Fruit fly (Drosophila melanogaster) whole organism, embryonic: Measurements from ENCODE around the gene awd.

Experiments used
- Atf6 ChIP-seq: fragments of 200-800 bp; sonication (Bioruptor generic); IDR thresholded peaks from 2 replicates; pipeline ENCODE4 v1.3.6; 2022; ENCODE audit warnings: missing biosample characterization, missing genetic modification characterization
- Blimp-1 ChIP-seq: fragments of 200-800 bp; sonication (Bioruptor generic); optimal IDR thresholded peaks from 3 replicates; lab custom pipeline; 2018; ENCODE audit warnings: missing biosample characterization, missing genetic modification characterization, mild to moderate bottlenecking, moderate library complexity, missing genetic modification reagents
- CG10267 ChIP-seq: fragments of 200-800 bp; sonication (Bioruptor generic); optimal IDR thresholded peaks from 2 replicates; lab custom pipeline; 2018; ENCODE audit warnings: missing biosample characterization, mild to moderate bottlenecking, missing genetic modification characterization, moderate library complexity
- CG10543 ChIP-seq: fragments of 200-800 bp; sonication (Bioruptor generic); optimal IDR thresholded peaks from 3 replicates; lab custom pipeline; 2017; ENCODE audit warnings: missing biosample characterization, mild to moderate bottlenecking, missing genetic modification characterization, moderate library complexity
- CG11085 ChIP-seq: fragments of 200-800 bp; sonication (Bioruptor generic); IDR thresholded peaks from 2 replicates; pipeline ENCODE4 v1.3.6; 2022; ENCODE audit warnings: missing biosample characterization, missing genetic modification characterization
- CG12071 ChIP-seq: fragments of 200-800 bp; sonication (Bioruptor generic); optimal IDR thresholded peaks from 3 replicates; lab custom pipeline; 2018; ENCODE audit warnings: missing biosample characterization, mild to moderate bottlenecking, missing genetic modification characterization
- CG1233 ChIP-seq: fragments of 200-800 bp; sonication (Bioruptor generic); optimal IDR thresholded peaks from 4 replicates; lab custom pipeline; 2018; ENCODE audit warnings: missing biosample characterization, mild to moderate bottlenecking, missing genetic modification characterization
- CG15514 ChIP-seq: fragments of 200-800 bp; sonication (Bioruptor generic); optimal IDR thresholded peaks from 3 replicates; lab custom pipeline; 2017; ENCODE audit warnings: missing biosample characterization, missing genetic modification characterization, mild to moderate bottlenecking, moderate library complexity, missing genetic modification reagents
- CG1602 ChIP-seq: fragments of 200-800 bp; sonication (Bioruptor generic); optimal IDR thresholded peaks from 3 replicates; lab custom pipeline; 2016; ENCODE audit warnings: missing biosample characterization, missing genetic modification characterization
- CG16813 ChIP-seq: fragments of 200-800 bp; sonication (Bioruptor generic); IDR thresholded peaks from 3 replicates; pipeline ENCODE4 v1.3.6; 2022; ENCODE audit warnings: missing biosample characterization, missing genetic modification characterization; ENCODE audit not compliant: partially characterized antibody
- CG17829 ChIP-seq: fragments of 200-800 bp; optimal IDR thresholded peaks from 2 replicates; lab custom pipeline; 2019; ENCODE audit warnings: missing biosample characterization, mild to moderate bottlenecking, missing genetic modification characterization, moderate library complexity
- CG30020 ChIP-seq: fragments of 200-800 bp; optimal IDR thresholded peaks from 2 replicates; lab custom pipeline; 2019; ENCODE audit warnings: missing biosample characterization, mild to moderate bottlenecking, missing genetic modification characterization, moderate library complexity
- CG4328 ChIP-seq: fragments of 200-800 bp; sonication (Bioruptor generic); optimal IDR thresholded peaks from 3 replicates; lab custom pipeline; 2017; ENCODE audit warnings: missing biosample characterization, missing genetic modification reagents, missing genetic modification characterization
- CG4820 ChIP-seq: fragments of 200-800 bp; sonication (Bioruptor generic); optimal IDR thresholded peaks from 3 replicates; lab custom pipeline; 2016; ENCODE audit warnings: missing biosample characterization, missing genetic modification characterization
- CG7786 ChIP-seq: fragments of 200-800 bp; sonication (Bioruptor generic); optimal IDR thresholded peaks from 2 replicates; lab custom pipeline; 2016; ENCODE audit warnings: missing biosample characterization, missing genetic modification characterization
- CG7839 ChIP-seq: fragments of 200-800 bp; sonication (Bioruptor generic); optimal IDR thresholded peaks from 3 replicates; lab custom pipeline; 2018; ENCODE audit warnings: missing biosample characterization, mild to moderate bottlenecking, missing genetic modification characterization, moderate library complexity
- Dad ChIP-seq: fragments of 200-800 bp; sonication (Bioruptor generic); optimal IDR thresholded peaks from 3 replicates; lab custom pipeline; 2016; ENCODE audit warnings: missing biosample characterization, missing genetic modification characterization
- Dref ChIP-seq: fragments of 200-800 bp; sonication (Bioruptor generic); IDR thresholded peaks from 2 replicates; pipeline ENCODE4 v1.3.6; 2022; ENCODE audit warnings: missing biosample characterization, missing genetic modification characterization
- Elba2 ChIP-seq: fragments of 200-800 bp; sonication (Bioruptor generic); optimal IDR thresholded peaks from 3 replicates; lab custom pipeline; 2016; ENCODE audit warnings: missing biosample characterization, missing genetic modification characterization
- Fer3 ChIP-seq: fragments of 200-800 bp; sonication (Bioruptor generic); optimal IDR thresholded peaks from 2 replicates; lab custom pipeline; 2018; ENCODE audit warnings: missing biosample characterization, mild to moderate bottlenecking, missing genetic modification characterization, moderate library complexity
- HLH3B ChIP-seq: fragments of 200-800 bp; sonication (Bioruptor generic); IDR thresholded peaks from 2 replicates; pipeline ENCODE4 v1.3.6; 2022; ENCODE audit warnings: missing biosample characterization, missing genetic modification characterization
- MBD-R2 ChIP-seq: fragments of 200-800 bp; sonication (Bioruptor generic); IDR thresholded peaks from 2 replicates; pipeline ENCODE4 v1.3.6; 2022; ENCODE audit warnings: missing biosample characterization, missing genetic modification characterization
- Meics ChIP-seq: fragments of 200-800 bp; sonication (Bioruptor generic); optimal IDR thresholded peaks from 2 replicates; lab custom pipeline; 2017; ENCODE audit warnings: missing biosample characterization, mild to moderate bottlenecking, missing genetic modification characterization
- NC2α ChIP-seq: fragments of 200-800 bp; sonication (Bioruptor generic); optimal IDR thresholded peaks from 2 replicates; lab custom pipeline; 2016; ENCODE audit warnings: missing biosample characterization, missing genetic modification characterization
- Oaz ChIP-seq: fragments of 200-800 bp; sonication (Bioruptor generic); IDR thresholded peaks from 2 replicates; pipeline ENCODE4 v1.3.6; 2022; ENCODE audit warnings: missing biosample characterization, missing genetic modification characterization
- Ssrp ChIP-seq: fragments of 200-800 bp; sonication (Bioruptor generic); optimal IDR thresholded peaks from 2 replicates; lab custom pipeline; 2018; ENCODE audit warnings: missing biosample characterization, mild to moderate bottlenecking, missing genetic modification characterization, moderate library complexity
- Taf1 ChIP-seq: fragments of 200-800 bp; sonication (Bioruptor generic); IDR thresholded peaks from 2 replicates; pipeline ENCODE4 v1.3.6; 2022; ENCODE audit warnings: missing biosample characterization, missing genetic modification characterization
- YL-1 ChIP-seq: fragments of 200-800 bp; sonication (Bioruptor generic); optimal IDR thresholded peaks from 3 replicates; lab custom pipeline; 2017; ENCODE audit warnings: missing biosample characterization, mild to moderate bottlenecking, missing genetic modification characterization
- ab ChIP-seq: fragments of 200-800 bp; sonication (Bioruptor generic); optimal IDR thresholded peaks from 2 replicates; lab custom pipeline; 2016; ENCODE audit warnings: missing biosample characterization, missing genetic modification characterization
- bbx ChIP-seq: fragments of 200-800 bp; sonication (Bioruptor generic); IDR thresholded peaks from 2 replicates; pipeline ENCODE4 v1.3.6; 2022; ENCODE audit warnings: missing biosample characterization, missing genetic modification characterization; ENCODE audit not compliant: partially characterized antibody
- caup ChIP-seq: fragments of 200-800 bp; sonication (Bioruptor generic); optimal IDR thresholded peaks from 3 replicates; lab custom pipeline; 2017; ENCODE audit warnings: missing biosample characterization, mild to moderate bottlenecking, missing genetic modification characterization, moderate library complexity; ENCODE audit not compliant: severe bottlenecking
- eyg ChIP-seq: fragments of 200-800 bp; sonication (Bioruptor generic); optimal IDR thresholded peaks from 3 replicates; lab custom pipeline; 2016; ENCODE audit warnings: missing biosample characterization, missing genetic modification characterization
- gsb ChIP-seq: fragments of 200-800 bp; sonication (Bioruptor generic); IDR thresholded peaks from 2 replicates; pipeline ENCODE4 v1.3.6; 2022; ENCODE audit warnings: missing biosample characterization, missing genetic modification characterization
- kni ChIP-seq: fragments of 200-800 bp; sonication (Bioruptor generic); optimal IDR thresholded peaks from 3 replicates; lab custom pipeline; 2017; ENCODE audit warnings: mild to moderate bottlenecking, missing biosample characterization, missing genetic modification reagents, missing genetic modification characterization
- lov ChIP-seq, 2 experiments: fragments of 200-800 bp in 1 of 2; fragments of >200 bp in 1 of 2; sonication (Bioruptor generic) in 1 of 2; IDR thresholded peaks in 1 of 2; optimal IDR thresholded peaks in 1 of 2; 2 replicates in 1 of 2; 3 replicates in 1 of 2; pipeline versions ENCODE4 v1.3.6 to Lab custom; 2017 to 2022; ENCODE audit warnings: missing biosample characterization in 1 of 2, missing genetic modification characterization in 1 of 2
- mam ChIP-seq: fragments of 200-800 bp; sonication (Bioruptor generic); optimal IDR thresholded peaks from 3 replicates; lab custom pipeline; 2016; ENCODE audit warnings: missing biosample characterization, missing genetic modification characterization
- p53 ChIP-seq: fragments of 200-800 bp; sonication (Bioruptor generic); optimal IDR thresholded peaks from 2 replicates; lab custom pipeline; 2016; ENCODE audit warnings: missing biosample characterization, missing genetic modification characterization
- pfk ChIP-seq: fragments of 200-800 bp; sonication (Bioruptor generic); optimal IDR thresholded peaks from 2 replicates; lab custom pipeline; 2018; ENCODE audit warnings: missing biosample characterization, mild to moderate bottlenecking, missing genetic modification characterization, moderate library complexity
- pita ChIP-seq: fragments of 200-800 bp; sonication (Bioruptor generic); optimal IDR thresholded peaks from 2 replicates; lab custom pipeline; 2017; ENCODE audit warnings: missing biosample characterization, mild to moderate bottlenecking, missing genetic modification characterization
- rib ChIP-seq: fragments of 200-800 bp; sonication (Bioruptor generic); IDR thresholded peaks from 2 replicates; pipeline ENCODE4 v1.3.6; 2022; ENCODE audit warnings: missing biosample characterization, missing genetic modification characterization
- salm ChIP-seq: fragments of 200-800 bp; sonication (Bioruptor generic); optimal IDR thresholded peaks from 2 replicates; lab custom pipeline; 2018; ENCODE audit warnings: missing biosample characterization, mild to moderate bottlenecking, missing genetic modification characterization
- sc ChIP-seq, 3 experiments: fragments of >200 bp in 2 of 3; fragments of 200-800 bp in 1 of 3; sonication (Bioruptor generic) in 1 of 3; optimal IDR thresholded peaks; 2 replicates in 2 of 3; 3 replicates in 1 of 3; lab custom pipeline; 2017; ENCODE audit warnings: mild to moderate bottlenecking in 1 of 3, missing biosample characterization in 1 of 3, missing genetic modification characterization in 1 of 3, missing genetic modification reagents in 1 of 3
- sima ChIP-seq: fragments of 200-800 bp; sonication (Bioruptor generic); optimal IDR thresholded peaks from 2 replicates; lab custom pipeline; 2016; ENCODE audit warnings: missing biosample characterization, missing genetic modification characterization
- so ChIP-seq: fragments of 200-800 bp; sonication (Bioruptor generic); IDR thresholded peaks from 3 replicates; pipeline ENCODE4 v1.3.6; 2022; ENCODE audit warnings: missing biosample characterization, missing genetic modification characterization
- sqz ChIP-seq: fragments of 200-800 bp; sonication (Bioruptor generic); optimal IDR thresholded peaks from 3 replicates; lab custom pipeline; 2018; ENCODE audit warnings: missing biosample characterization, mild to moderate bottlenecking, missing genetic modification characterization
- ssp ChIP-seq: fragments of 200-800 bp; sonication (Bioruptor generic); IDR thresholded peaks from 2 replicates; pipeline ENCODE4 v1.3.6; 2022; ENCODE audit warnings: missing biosample characterization, missing genetic modification characterization
- tio ChIP-seq: fragments of 200-800 bp; sonication (Bioruptor generic); optimal IDR thresholded peaks from 2 replicates; lab custom pipeline; 2017; ENCODE audit warnings: missing biosample characterization, missing genetic modification characterization, inconsistent platforms
- ttk ChIP-seq: fragments of 200-800 bp; sonication (Bioruptor generic); IDR thresholded peaks from 2 replicates; pipeline ENCODE4 v2.1.2; 2022; ENCODE audit warnings: missing biosample characterization, missing genetic modification characterization
- wek ChIP-seq: fragments of 200-800 bp; sonication (Bioruptor generic); optimal IDR thresholded peaks from 3 replicates; lab custom pipeline; 2018; ENCODE audit warnings: missing biosample characterization, mild to moderate bottlenecking, missing genetic modification characterization, moderate library complexity

awd gene

dm6 chr3R:31706142-31706894 is 39.6 kb downstream of the awd start (continued):
- TF ChIP-seq ab (GFP tag; lab: Kevin White, UChicago) (no peak), salm (tag; lab: Kevin White, UChicago) (no peak), pita (GFP tag; lab: Kevin White, UChicago) (no peak), CG4328 (no peak), CG7786 (GFP tag; lab: Kevin White, UChicago) (no peak), pfk (GFP tag; lab: Kevin White, UChicago) (peak; percentile 3), HLH3B (GFP tag; lab: Robert Waterston, UW) (no peak), rib (no peak), kni (GFP tag; lab: Kevin White, UChicago) (no peak), so (GFP tag; lab: Robert Waterston, UW) (no peak), NC2α (GFP tag; lab: Kevin White, UChicago) (no peak), CG30020 (tag; lab: Kevin White, UChicago) (no peak), CG1233 (no peak), wek (GFP tag; lab: Kevin White, UChicago) (no peak), CG15514 (no peak), Dref (no peak), CG4820 (GFP tag; lab: Kevin White, UChicago) (peak; percentile 24), ssp (GFP tag; lab: Robert Waterston, UW) (no peak), lov (optimal IDR thresholded peaks at IDR 0.05; lab: Kevin White, UChicago) (no peak), lov (GFP tag; IDR thresholded peaks at IDR 0.05; lab: Robert Waterston, UW) (peak; percentile 80), sqz (GFP tag; lab: Kevin White, UChicago) (no peak), mam (GFP tag; lab: Kevin White, UChicago) (no peak), CG10267 (tag; lab: Kevin White, UChicago) (peak; percentile 56), sima (GFP tag; lab: Kevin White, UChicago) (no peak), Taf1 (GFP tag; lab: Robert Waterston, UW) (no peak), CG1602 (GFP tag; lab: Kevin White, UChicago) (no peak), CG12071 (GFP tag; lab: Kevin White, UChicago) (no peak), Dad (GFP tag; lab: Kevin White, UChicago) (no peak), Elba2 (GFP tag; lab: Kevin White, UChicago) (no peak), Fer3 (tag; lab: Kevin White, UChicago) (no peak), CG17829 (peak; percentile 77), YL-1 (GFP tag; lab: Kevin White, UChicago) (no peak), gsb (GFP tag; lab: Robert Waterston, UW) (no peak), bbx (GFP tag; lab: Robert Waterston, UW) (no peak), CG11085 (GFP tag; lab: Robert Waterston, UW) (no peak), ttk (no peak), MBD-R2 (GFP tag; lab: Robert Waterston, UW) (no peak), sc (optimal IDR thresholded peaks at IDR 0.05; lab: Kevin White, UChicago) (no peak), sc (GFP tag; optimal IDR thresholded peaks at IDR 0.05; lab: Kevin White, UChicago) (no peak), Meics (no peak), tio (GFP tag; lab: Kevin White, UChicago) (no peak), CG10543 (no peak), Ssrp (tag; lab: Kevin White, UChicago) (no peak), CG7839 (tag; lab: Kevin White, UChicago) (no peak), eyg (GFP tag; lab: Kevin White, UChicago) (no peak), Oaz (GFP tag; lab: Robert Waterston, UW) (no peak), caup (GFP tag; lab: Kevin White, UChicago) (no peak), Atf6 (GFP tag; lab: Robert Waterston, UW) (no peak), Blimp-1 (GFP tag; lab: Kevin White, UChicago) (no peak), p53 (GFP tag; lab: Kevin White, UChicago) (no peak), CG16813 (GFP tag; lab: Robert Waterston, UW) (no peak)
